Fruit fly (Drosophila melanogaster) whole organism, wandering third instar larva: ENCODE data around the gene CG34117.

Experiments used
- Abd-B ChIP-seq: fragments of >200 bp; optimal IDR thresholded peaks from 2 replicates; lab custom pipeline; 2017; ENCODE audit warnings: missing biosample characterization, missing genetic modification characterization
- Dif ChIP-seq: fragments of 200-275, 200-300 bp; sonication (Bioruptor generic); optimal IDR thresholded peaks from 2 replicates; lab custom pipeline; 2018; ENCODE audit warnings: missing biosample characterization, missing genetic modification characterization; ENCODE audit not compliant: partially characterized antibody
- Vsx2 ChIP-seq: fragments of 200-300, 225-300 bp; sonication (Bioruptor generic); optimal IDR thresholded peaks from 2 replicates; lab custom pipeline; 2018; ENCODE audit warnings: missing biosample characterization, missing genetic modification characterization; ENCODE audit not compliant: partially characterized antibody
- br ChIP-seq: fragments of 200-800 bp; sonication (Bioruptor generic); optimal IDR thresholded peaks from 2 replicates; lab custom pipeline; 2016; ENCODE audit warnings: missing biosample characterization, missing genetic modification characterization
- tai ChIP-seq: sonication (Bioruptor generic); optimal IDR thresholded peaks from 2 replicates; lab custom pipeline; 2016; ENCODE audit warnings: missing biosample characterization, missing genetic modification characterization

DNA sequence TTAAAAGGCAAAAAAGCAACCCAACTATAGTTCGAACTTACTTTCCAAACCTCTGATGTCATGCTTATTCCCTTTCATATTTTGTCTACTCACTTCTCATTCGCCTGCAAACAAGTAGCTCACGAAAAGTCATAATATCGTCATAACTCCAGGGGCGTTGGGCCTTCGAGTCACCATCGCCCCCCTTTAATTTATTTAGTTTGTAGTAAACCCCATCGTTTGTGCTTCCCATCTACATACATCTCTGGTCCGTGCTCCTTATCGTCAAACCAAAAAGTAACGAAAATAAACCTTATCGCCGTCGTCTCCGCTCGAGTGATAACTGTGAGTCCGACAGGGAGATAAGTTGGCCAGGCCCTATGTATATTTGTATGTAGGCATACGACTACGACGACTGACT lies 29.1 kb upstream of the CG34117 start:
- no peak for TF ChIP-seq Vsx2 (GFP tag; lab: Kevin White, UChicago)
- peak; percentile 66 for TF ChIP-seq tai
- no peak for TF ChIP-seq Dif (GFP tag; lab: Kevin White, UChicago)
- peak; percentile 85 for TF ChIP-seq br (GFP tag; lab: Kevin White, UChicago)
- no peak for TF ChIP-seq Abd-B
